Fruit fly (Drosophila melanogaster): ENCODE measurements around the gene Hsp83.

dm6 chr3L:3244244-3245144 lies 51.7 kb downstream of the Hsp83 start, which contains the start of gene CG12078:
- no peak for TF ChIP-seq CG8478 (optimal IDR thresholded peaks at IDR 0.05)
- no peak for TF ChIP-seq CTCF (optimal IDR thresholded peaks at IDR 0.05)
